Fruit fly (Drosophila melanogaster): ENCODE results near the gene Ssb-c31a.
A peak's percentile ranks its signal among the peaks of the same experiment; 100 is the strongest.

The Ssb-c31a gene

dm6 chr2L:8164219-8164618, 46.9 kb upstream of the Ssb-c31a start (continued):
- TF ChIP-seq CG8924 (tag; optimal IDR thresholded peaks at IDR 0.05) = peak; percentile 74
- no peak for TF ChIP-seq zfh2 (GFP tag; optimal IDR thresholded peaks at IDR 0.05)
- peak; percentile 40 for TF ChIP-seq CTCF (GFP tag; optimal IDR thresholded peaks at IDR 0.05)
- TF ChIP-seq gt (GFP tag; IDR thresholded peaks at IDR 0.05) = 0 out of 2 replicates have a peak, but pooled peaks have one; percentile 11
- no peak for TF ChIP-seq Lpt (GFP tag; optimal IDR thresholded peaks at IDR 0.05)
- TF ChIP-seq Hsf (GFP tag; optimal IDR thresholded peaks at IDR 0.05) = peak; percentile 45
- TF ChIP-seq Eip74EF (GFP tag; optimal IDR thresholded peaks at IDR 0.05) = peak in 1 of 2 experiments; percentile 55
- TF ChIP-seq CG12942 (GFP tag; optimal IDR thresholded peaks at IDR 0.05) = peak; percentile 75
- no peak for TF ChIP-seq ind (GFP tag; optimal IDR thresholded peaks at IDR 0.05)
- peak; percentile 90 for TF ChIP-seq CG1529 (GFP tag; optimal IDR thresholded peaks at IDR 0.05)
- no peak for TF ChIP-seq exex (tag; optimal IDR thresholded peaks at IDR 0.05)
- TF ChIP-seq HLH3B (GFP tag; IDR thresholded peaks at IDR 0.05) = peak; percentile 50; the same call in 1 of the 2 replicates
- no peak for TF ChIP-seq mld (GFP tag; IDR thresholded peaks at IDR 0.05; ENCODE audit: partially characterized antibody)
- TF ChIP-seq CG5245 (GFP tag; optimal IDR thresholded peaks at IDR 0.05) = peak; percentile 66
- peak; percentile 62 for TF ChIP-seq trem (tag; optimal IDR thresholded peaks at IDR 0.05)
- peak; percentile 86 for TF ChIP-seq CG12104 (GFP tag; optimal IDR thresholded peaks at IDR 0.05)
- peak; percentile 84 for TF ChIP-seq ara (GFP tag; IDR thresholded peaks at IDR 0.05)
- no peak for TF ChIP-seq CG15479 (GFP tag; optimal IDR thresholded peaks at IDR 0.05)
- peak; percentile 61 for TF ChIP-seq eyg (GFP tag; optimal IDR thresholded peaks at IDR 0.05)
- TF ChIP-seq fd64A (GFP tag; optimal IDR thresholded peaks at IDR 0.05) = peak; percentile 92
- no peak for TF ChIP-seq ato (GFP tag; IDR thresholded peaks at IDR 0.05; ENCODE audit: partially characterized antibody)
- TF ChIP-seq gro (GFP tag; optimal IDR thresholded peaks at IDR 0.05) = no peak
- peak; percentile 83 for TF ChIP-seq CG18764 (GFP tag; optimal IDR thresholded peaks at IDR 0.05)
- TF ChIP-seq aop (GFP tag; IDR thresholded peaks at IDR 0.05) = no peak
- peak; percentile 63 for TF ChIP-seq CG10959 (GFP tag; IDR thresholded peaks at IDR 0.05)
- TF ChIP-seq gcm (GFP tag; optimal IDR thresholded peaks at IDR 0.05) = peak; percentile 86
- peak in 1 of 2 experiments; percentile 37 for TF ChIP-seq eve (GFP tag; optimal IDR thresholded peaks at IDR 0.05)
- TF ChIP-seq CG16815 (GFP tag; optimal IDR thresholded peaks at IDR 0.05) = peak; percentile 40
- no peak for TF ChIP-seq ro (GFP tag; IDR thresholded peaks at IDR 0.05)
- no peak for TF ChIP-seq Lim3 (GFP tag; IDR thresholded peaks at IDR 0.05)
- no peak for TF ChIP-seq knrl (GFP tag; IDR thresholded peaks at IDR 0.05; ENCODE audit: partially characterized antibody)
- TF ChIP-seq CG16779 (GFP tag; IDR thresholded peaks at IDR 0.05) = no peak
- peak; percentile 61 for TF ChIP-seq CG10543 (GFP tag; optimal IDR thresholded peaks at IDR 0.05)
- TF ChIP-seq CG4404 (GFP tag; IDR thresholded peaks at IDR 0.05) = no peak
- TF ChIP-seq Neu2 (GFP tag; optimal IDR thresholded peaks at IDR 0.05; ENCODE audit: borderline replicate concordance) = no peak
- peak; percentile 59 for TF ChIP-seq CG2116 (GFP tag; optimal IDR thresholded peaks at IDR 0.05)
- peak; percentile 91 for TF ChIP-seq wek (GFP tag; optimal IDR thresholded peaks at IDR 0.05)
- TF ChIP-seq zen2 (GFP tag; IDR thresholded peaks at IDR 0.05; ENCODE audit: partially characterized antibody) = no peak
- peak; percentile 76 for TF ChIP-seq CG1602 (GFP tag; optimal IDR thresholded peaks at IDR 0.05)
- TF ChIP-seq ci (GFP tag; IDR thresholded peaks at IDR 0.05) = peak; percentile 93
- peak; percentile 78 for TF ChIP-seq CG1647 (GFP tag; optimal IDR thresholded peaks at IDR 0.05)
- no peak for TF ChIP-seq CG14860 (GFP tag; IDR thresholded peaks at IDR 0.05; ENCODE audit: partially characterized antibody)
- peak; percentile 85 for TF ChIP-seq onecut (GFP tag; IDR thresholded peaks at IDR 0.05)
- peak; percentile 88 for TF ChIP-seq Blimp-1 (GFP tag; optimal IDR thresholded peaks at IDR 0.05)
- TF ChIP-seq CG6683 (GFP tag; optimal IDR thresholded peaks at IDR 0.05) = peak; percentile 51
- no peak for TF ChIP-seq CG11085 (GFP tag; IDR thresholded peaks at IDR 0.05)
- peak; percentile 74 for TF ChIP-seq Kr (GFP tag; optimal IDR thresholded peaks at IDR 0.05)
- peak; percentile 75 for TF ChIP-seq Bdp1 (GFP tag; optimal IDR thresholded peaks at IDR 0.05)
- TF ChIP-seq CG32767 (GFP tag; IDR thresholded peaks at IDR 0.05) = peak; percentile 53; the same call in 1 of the 2 replicates
- peak; percentile 41 for TF ChIP-seq ems (GFP tag; optimal IDR thresholded peaks at IDR 0.05)
- TF ChIP-seq pzg (GFP tag; optimal IDR thresholded peaks at IDR 0.05) = no peak
- peak; percentile 28 for TF ChIP-seq CG9609 (GFP tag; optimal IDR thresholded peaks at IDR 0.05)

All from whole organism, embryonic.